Worm (Caenorhabditis elegans) whole organism, L2 larva: Measurements from ENCODE around the gene K09C6.2.

ENCODE experiments used
- F13H6.1 ChIP-seq: sonication (generic microtip); optimal IDR thresholded peaks from 2 replicates; lab custom pipeline; 2016; ENCODE audit warnings: missing genetic modification characterization, missing compliant biosample characterization
- alr-1 ChIP-seq: fragments of 150-350 bp; optimal IDR thresholded peaks from 2 replicates; lab custom pipeline; 2014; ENCODE audit warnings: missing biosample characterization, missing genetic modification characterization
- nhr-12 ChIP-seq: fragments of 150-350 bp; optimal IDR thresholded peaks from 2 replicates; lab custom pipeline; 2014; ENCODE audit warnings: missing biosample characterization, missing genetic modification characterization
- nhr-6 ChIP-seq: fragments of 150-350 bp; optimal IDR thresholded peaks from 2 replicates; lab custom pipeline; 2014; ENCODE audit warnings: missing biosample characterization, missing genetic modification characterization
- peb-1 ChIP-seq: fragments of 150-350 bp; optimal IDR thresholded peaks from 2 replicates; lab custom pipeline; 2014; ENCODE audit warnings: missing biosample characterization, missing genetic modification characterization
- unc-62 ChIP-seq: fragments of 150-350 bp; optimal IDR thresholded peaks from 2 replicates; lab custom pipeline; 2014; ENCODE audit warnings: missing biosample characterization, missing genetic modification reagents, missing genetic modification characterization
- ztf-11 ChIP-seq: sonication (generic microtip); optimal IDR thresholded peaks from 2 replicates; lab custom pipeline; 2017; ENCODE audit warnings: missing biosample characterization, missing genetic modification characterization

- TF ChIP-seq nhr-6 (tag; lab: Kevin White, UChicago) (no peak), ztf-11 (tag; lab: Kevin White, UChicago) (no peak), unc-62 (GFP tag; lab: Kevin White, UChicago) (no peak), nhr-12 (tag; lab: Kevin White, UChicago) (no peak), F13H6.1 (tag; lab: Kevin White, UChicago) (no peak), peb-1 (tag; lab: Kevin White, UChicago) (no peak), alr-1 (tag; lab: Kevin White, UChicago) (no peak)
Measured at ce11 chrV:856549-856948, at the start of gene K09C6.2.
